Worm (Caenorhabditis elegans) whole organism, L1 larva: ENCODE data around the gene vha-1.

Experiments used
- C34B4.2 ChIP-seq: sonication (generic microtip); optimal IDR thresholded peaks from 2 replicates; lab custom pipeline; 2017; ENCODE audit warnings: mild to moderate bottlenecking, missing genetic modification characterization, missing compliant biosample characterization
- ceh-8 ChIP-seq: fragments of 200-800 bp; sonication (Bioruptor generic); optimal IDR thresholded peaks from 2 replicates; lab custom pipeline; 2018; ENCODE audit warnings: mild to moderate bottlenecking, missing genetic modification characterization, moderate library complexity, missing compliant biosample characterization
- dpl-1 ChIP-seq, 3 experiments: fragments of 150-350 bp in 2 of 3; sonication (generic microtip) in 1 of 3; optimal IDR thresholded peaks; 2 replicates each; lab custom pipeline; 2014 to 2017; ENCODE audit warnings: missing biosample characterization in 3 of 3, missing genetic modification characterization in 3 of 3, missing genetic modification reagents in 3 of 3
- fkh-10 ChIP-seq: sonication (generic microtip); optimal IDR thresholded peaks from 2 replicates; lab custom pipeline; 2017; ENCODE audit warnings: missing biosample characterization, missing genetic modification reagents, missing genetic modification characterization
- lin-39 ChIP-seq: fragments of 150-350 bp; optimal IDR thresholded peaks from 2 replicates; lab custom pipeline; 2014; ENCODE audit warnings: missing biosample characterization, missing genetic modification reagents, missing genetic modification characterization
- nhr-11 ChIP-seq: fragments of 150-350 bp; optimal IDR thresholded peaks from 2 replicates; lab custom pipeline; 2014; ENCODE audit warnings: missing biosample characterization, missing genetic modification characterization
- nhr-19 ChIP-seq: fragments of 200-800 bp; sonication (Bioruptor generic); conservative IDR thresholded peaks from 2 replicates; pipeline ENCODE4 v1.3.6; 2022; ENCODE audit warnings: missing genetic modification characterization, missing compliant biosample characterization
- unc-62 ChIP-seq: fragments of 150-350 bp; optimal IDR thresholded peaks from 2 replicates; lab custom pipeline; 2014; ENCODE audit warnings: missing biosample characterization, missing genetic modification reagents, missing genetic modification characterization
- zag-1 ChIP-seq: fragments of 150-350 bp; optimal IDR thresholded peaks from 2 replicates; lab custom pipeline; 2014; ENCODE audit warnings: missing biosample characterization, missing genetic modification characterization

ce11 chrIII:9738954-9739353 is 42.1 kb upstream of the vha-1 start, which contains the start of gene hlh-4:
- TF ChIP-seq zag-1: no peak
- no peak for TF ChIP-seq lin-39 (tag; lab: Kevin White, UChicago)
- no peak for TF ChIP-seq fkh-10 (GFP tag; lab: Kevin White, UChicago)
- TF ChIP-seq C34B4.2 (tag; lab: Kevin White, UChicago): no peak
- no peak for TF ChIP-seq nhr-19
- TF ChIP-seq unc-62: no peak
- TF ChIP-seq nhr-11 (tag; lab: Kevin White, UChicago): no peak
- no peak for TF ChIP-seq ceh-8 (GFP tag; lab: Kevin White, UChicago)
- TF ChIP-seq dpl-1 (GFP tag; optimal IDR thresholded peaks at IDR 0.05; lab: Kevin White, UChicago): no peak
